Fruit fly (Drosophila melanogaster) whole organism, prepupa: Measurements from ENCODE around the gene Nna1.
A peak's percentile ranks its signal among the peaks of the same experiment; 100 is the strongest.

Source experiments
- Blimp-1 ChIP-seq: fragments of 200-800 bp; sonication (Bioruptor generic); optimal IDR thresholded peaks from 3 replicates; lab custom pipeline; 2017; ENCODE audit warnings: missing biosample characterization, missing genetic modification characterization, mild to moderate bottlenecking, moderate library complexity, missing genetic modification reagents
- CG10631 ChIP-seq: fragments of 200-800 bp; sonication (Bioruptor generic); optimal IDR thresholded peaks from 2 replicates; lab custom pipeline; 2016; ENCODE audit warnings: missing biosample characterization, missing genetic modification characterization
- CG10669 ChIP-seq: fragments of 200-800 bp; sonication (Bioruptor generic); optimal IDR thresholded peaks from 3 replicates; lab custom pipeline; 2018; ENCODE audit warnings: missing biosample characterization, mild to moderate bottlenecking, missing genetic modification characterization, moderate library complexity
- CG11294 ChIP-seq: fragments of 200-800 bp; sonication (Bioruptor generic); IDR thresholded peaks from 2 replicates; pipeline ENCODE4 v1.3.6; 2022; ENCODE audit warnings: missing biosample characterization, missing genetic modification characterization
- CG11762 ChIP-seq: fragments of 200-800 bp; sonication (Bioruptor generic); optimal IDR thresholded peaks from 3 replicates; lab custom pipeline; 2016; ENCODE audit warnings: missing biosample characterization, missing genetic modification characterization; ENCODE audit not compliant: insufficient read depth
- CG11902 ChIP-seq: fragments of 200-800 bp; sonication (Bioruptor generic); optimal IDR thresholded peaks from 3 replicates; lab custom pipeline; 2016; ENCODE audit warnings: missing biosample characterization, missing genetic modification characterization
- CG15336 ChIP-seq: fragments of 200-800 bp; sonication (Bioruptor generic); IDR thresholded peaks from 2 replicates; pipeline ENCODE4 v1.3.6; 2022; ENCODE audit warnings: missing biosample characterization, missing genetic modification characterization
- CG1621 ChIP-seq: fragments of 200-800 bp; sonication (Bioruptor generic); optimal IDR thresholded peaks from 3 replicates; lab custom pipeline; 2018; ENCODE audit warnings: missing biosample characterization, mild to moderate bottlenecking, missing genetic modification characterization
- CG16779 ChIP-seq: fragments of 200-800 bp; sonication (Bioruptor generic); optimal IDR thresholded peaks from 3 replicates; lab custom pipeline; 2017; ENCODE audit warnings: missing biosample characterization, mild to moderate bottlenecking, missing genetic modification characterization
- CG3032 ChIP-seq: fragments of 200-800 bp; optimal IDR thresholded peaks from 2 replicates; lab custom pipeline; 2019; ENCODE audit warnings: missing biosample characterization, mild to moderate bottlenecking, missing genetic modification characterization, moderate library complexity
- CG31627 ChIP-seq: fragments of 200-800 bp; sonication (Bioruptor generic); optimal IDR thresholded peaks from 3 replicates; lab custom pipeline; 2016; ENCODE audit warnings: missing biosample characterization, missing genetic modification characterization
- CG32006 ChIP-seq: fragments of 200-800 bp; sonication (Bioruptor generic); optimal IDR thresholded peaks from 3 replicates; lab custom pipeline; 2017; ENCODE audit warnings: missing biosample characterization, mild to moderate bottlenecking, missing genetic modification characterization
- CG3919 ChIP-seq: fragments of 200-800 bp; sonication (Bioruptor generic); optimal IDR thresholded peaks from 3 replicates; lab custom pipeline; 2016; ENCODE audit warnings: missing biosample characterization, missing genetic modification characterization
- CG4318 ChIP-seq: fragments of 200-800 bp; sonication (Bioruptor generic); optimal IDR thresholded peaks from 3 replicates; lab custom pipeline; 2017; ENCODE audit warnings: missing biosample characterization, mild to moderate bottlenecking, missing genetic modification characterization
- CG6163 ChIP-seq: fragments of 200-800 bp; sonication (Bioruptor generic); IDR thresholded peaks from 3 replicates; pipeline ENCODE4 v1.3.6; 2022; ENCODE audit warnings: missing biosample characterization, missing genetic modification characterization
- CG6276 ChIP-seq: fragments of 200-800 bp; sonication (Bioruptor generic); optimal IDR thresholded peaks from 2 replicates; lab custom pipeline; 2017; ENCODE audit warnings: missing biosample characterization, mild to moderate bottlenecking, missing genetic modification characterization
- CG6792 ChIP-seq: fragments of 200-800 bp; sonication (Bioruptor generic); optimal IDR thresholded peaks from 3 replicates; lab custom pipeline; 2016; ENCODE audit warnings: missing biosample characterization, missing genetic modification characterization
- CG6808 ChIP-seq: fragments of 200-800 bp; sonication (Bioruptor generic); optimal IDR thresholded peaks from 3 replicates; lab custom pipeline; 2017; ENCODE audit warnings: missing biosample characterization, missing genetic modification characterization, mild to moderate bottlenecking, moderate library complexity, missing genetic modification reagents
- CG6854 ChIP-seq: fragments of 200-800 bp; sonication (Bioruptor generic); optimal IDR thresholded peaks from 2 replicates; lab custom pipeline; 2017; ENCODE audit warnings: missing biosample characterization, mild to moderate bottlenecking, missing genetic modification characterization
- CG7368 ChIP-seq: fragments of 200-800 bp; sonication (Bioruptor generic); optimal IDR thresholded peaks from 3 replicates; lab custom pipeline; 2016; ENCODE audit warnings: missing biosample characterization, missing genetic modification characterization
- CG8319 ChIP-seq: fragments of 200-800 bp; sonication (Bioruptor generic); optimal IDR thresholded peaks from 3 replicates; lab custom pipeline; 2016; ENCODE audit warnings: missing biosample characterization, missing genetic modification characterization
- CG9139 ChIP-seq: fragments of 200-800 bp; sonication (Bioruptor generic); optimal IDR thresholded peaks from 3 replicates; lab custom pipeline; 2017; ENCODE audit warnings: missing biosample characterization, mild to moderate bottlenecking, missing genetic modification characterization
- Eip75B ChIP-seq: fragments of 200-800 bp; sonication (Bioruptor generic); optimal IDR thresholded peaks from 3 replicates; lab custom pipeline; 2016; ENCODE audit warnings: missing biosample characterization, missing genetic modification characterization
- Ets96B ChIP-seq: fragments of 200-800 bp; optimal IDR thresholded peaks from 2 replicates; lab custom pipeline; 2019; ENCODE audit warnings: missing biosample characterization, mild to moderate bottlenecking, missing genetic modification characterization, moderate library complexity
- Gug ChIP-seq: fragments of 200-800 bp; sonication (Bioruptor generic); IDR thresholded peaks from 2 replicates; pipeline ENCODE4 v1.3.6; 2022; ENCODE audit warnings: missing biosample characterization, missing genetic modification characterization
- Hr38 ChIP-seq: sonication (Bioruptor generic); optimal IDR thresholded peaks from 2 replicates; lab custom pipeline; 2016; ENCODE audit warnings: missing biosample characterization, missing genetic modification characterization
- Hr39 ChIP-seq: fragments of 200-800 bp; sonication (Bioruptor generic); optimal IDR thresholded peaks from 2 replicates; lab custom pipeline; 2016; ENCODE audit warnings: missing biosample characterization, missing genetic modification characterization
- Hr4 ChIP-seq: fragments of 200-800 bp; sonication (Bioruptor generic); optimal IDR thresholded peaks from 3 replicates; lab custom pipeline; 2016; ENCODE audit warnings: missing biosample characterization, missing genetic modification characterization
- Lpt ChIP-seq: fragments of 200-800 bp; sonication (Bioruptor generic); optimal IDR thresholded peaks from 3 replicates; lab custom pipeline; 2016; ENCODE audit warnings: missing biosample characterization, missing genetic modification characterization
- Met ChIP-seq: fragments of 200-800 bp; sonication (Bioruptor generic); optimal IDR thresholded peaks from 3 replicates; lab custom pipeline; 2016; ENCODE audit warnings: missing biosample characterization, missing genetic modification characterization
- Sox102F ChIP-seq: fragments of 200-800 bp; sonication (Bioruptor generic); optimal IDR thresholded peaks from 2 replicates; lab custom pipeline; 2016; ENCODE audit warnings: missing biosample characterization, mild to moderate bottlenecking, missing genetic modification characterization
- Sox15 ChIP-seq: fragments of 200-800 bp; sonication (Bioruptor generic); optimal IDR thresholded peaks from 3 replicates; lab custom pipeline; 2016; ENCODE audit warnings: missing biosample characterization, missing genetic modification characterization
- achi ChIP-seq: fragments of 200-800 bp; sonication (Bioruptor generic); optimal IDR thresholded peaks from 3 replicates; lab custom pipeline; 2016; ENCODE audit warnings: missing biosample characterization, missing genetic modification characterization
- acj6 ChIP-seq: fragments of 200-800 bp; sonication (Bioruptor generic); optimal IDR thresholded peaks from 3 replicates; lab custom pipeline; 2016; ENCODE audit warnings: missing biosample characterization, missing genetic modification characterization
- cyc ChIP-seq: fragments of 200-800 bp; sonication (Bioruptor generic); optimal IDR thresholded peaks from 3 replicates; lab custom pipeline; 2016; ENCODE audit warnings: missing biosample characterization, missing genetic modification characterization
- dac ChIP-seq: fragments of 200-800 bp; sonication (Bioruptor generic); optimal IDR thresholded peaks from 2 replicates; lab custom pipeline; 2017; ENCODE audit warnings: missing biosample characterization, mild to moderate bottlenecking, missing genetic modification characterization
- eg ChIP-seq: fragments of 200-800 bp; sonication (Bioruptor generic); IDR thresholded peaks from 3 replicates; pipeline ENCODE4 v1.3.6; 2022; ENCODE audit warnings: missing biosample characterization, missing genetic modification characterization
- esn ChIP-seq: fragments of 200-800 bp; sonication (Bioruptor generic); optimal IDR thresholded peaks from 2 replicates; lab custom pipeline; 2016; ENCODE audit warnings: missing biosample characterization, mild to moderate bottlenecking, missing genetic modification characterization, moderate library complexity
- fd59A ChIP-seq: fragments of 200-800 bp; sonication (Bioruptor generic); optimal IDR thresholded peaks from 2 replicates; lab custom pipeline; 2017; ENCODE audit warnings: missing biosample characterization, mild to moderate bottlenecking, missing genetic modification characterization, missing genetic modification reagents
- fd85E ChIP-seq: fragments of 200-800 bp; sonication (Bioruptor generic); optimal IDR thresholded peaks from 3 replicates; lab custom pipeline; 2016; ENCODE audit warnings: missing biosample characterization, missing genetic modification characterization
- fkh ChIP-seq: fragments of 200-800 bp; sonication (Bioruptor generic); optimal IDR thresholded peaks from 3 replicates; lab custom pipeline; 2017; ENCODE audit warnings: missing biosample characterization, mild to moderate bottlenecking, missing genetic modification characterization, moderate library complexity
- lz ChIP-seq: fragments of 200-800 bp; sonication (Bioruptor generic); optimal IDR thresholded peaks from 3 replicates; lab custom pipeline; 2016; ENCODE audit warnings: missing biosample characterization, missing genetic modification characterization
- net ChIP-seq: fragments of 200-800 bp; sonication (Bioruptor generic); optimal IDR thresholded peaks from 3 replicates; lab custom pipeline; 2016; ENCODE audit warnings: missing biosample characterization, missing genetic modification characterization
- pdm3 ChIP-seq: fragments of 200-800 bp; sonication (Bioruptor generic); optimal IDR thresholded peaks from 3 replicates; lab custom pipeline; 2016; ENCODE audit warnings: missing biosample characterization, missing genetic modification characterization
- salr ChIP-seq, 2 experiments: fragments of 200-800 bp; sonication (Bioruptor generic); optimal IDR thresholded peaks; 3 replicates each; lab custom pipeline; 2016 to 2018; ENCODE audit warnings: missing biosample characterization in 2 of 2, missing genetic modification characterization in 2 of 2, mild to moderate bottlenecking in 1 of 2
- ss ChIP-seq, 2 experiments: fragments of 200-800 bp; sonication (Bioruptor generic); optimal IDR thresholded peaks; 2 replicates in 1 of 2; 3 replicates in 1 of 2; lab custom pipeline; 2017 to 2018; ENCODE audit warnings: mild to moderate bottlenecking in 2 of 2, missing biosample characterization in 2 of 2, missing genetic modification characterization in 2 of 2, moderate library complexity in 1 of 2
- svp ChIP-seq: fragments of 200-800 bp; sonication (Bioruptor generic); peaks from one replicate; lab custom pipeline; 2016; ENCODE audit warnings: missing biosample characterization, missing genetic modification characterization
- topi ChIP-seq: fragments of 200-800 bp; sonication (Bioruptor generic); optimal IDR thresholded peaks from 3 replicates; lab custom pipeline; 2016; ENCODE audit warnings: missing biosample characterization, missing genetic modification characterization
- vri ChIP-seq: fragments of 200-800 bp; sonication (Bioruptor generic); optimal IDR thresholded peaks from 3 replicates; lab custom pipeline; 2016; ENCODE audit warnings: missing biosample characterization, mild to moderate bottlenecking, missing genetic modification characterization

Nna1 gene

dm6 chrX:13677970-13678490 is 14.1 kb upstream of the Nna1 start:
- TF ChIP-seq vri (GFP tag; lab: Kevin White, UChicago) (peak; percentile 49), svp (GFP tag; lab: Kevin White, UChicago) (peak; percentile 67), fd59A (GFP tag; lab: Kevin White, UChicago) (no peak)

- TF ChIP-seq CG15336 (GFP tag; lab: Robert Waterston, UW) (peak; percentile 71), dac (GFP tag; lab: Kevin White, UChicago) (no peak), cyc (GFP tag; lab: Kevin White, UChicago) (peak; percentile 48), esn (GFP tag; lab: Kevin White, UChicago) (peak; percentile 79), Eip75B (peak; percentile 75), lz (GFP tag; lab: Kevin White, UChicago) (peak; percentile 61), Lpt (GFP tag; lab: Kevin White, UChicago) (peak; percentile 32), Hr4 (GFP tag; lab: Kevin White, UChicago) (peak; percentile 58), CG6276 (GFP tag; lab: Kevin White, UChicago) (peak; percentile 47), Met (GFP tag; lab: Kevin White, UChicago) (peak; percentile 76), ss (GFP tag; optimal IDR thresholded peaks at IDR 0.05; lab: Kevin White, UChicago) (peak in 1 of 2 experiments; percentile 40), CG6163 (GFP tag; lab: Robert Waterston, UW) (peak; percentile 62; the same call in 2 of the 3 replicates), fd85E (GFP tag; lab: Kevin White, UChicago) (no peak), fkh (GFP tag; lab: Kevin White, UChicago) (peak; percentile 14), CG11294 (0 out of 2 replicates have a peak, but pooled peaks have one; percentile 14), CG3032 (tag; lab: Kevin White, UChicago) (peak; percentile 19), CG11902 (GFP tag; lab: Kevin White, UChicago) (peak; percentile 32), Gug (0 out of 2 replicates have a peak, but pooled peaks have one; percentile 24), CG16779 (tag; lab: Kevin White, UChicago) (no peak), Blimp-1 (GFP tag; lab: Kevin White, UChicago) (no peak), achi (peak; percentile 60), CG6792 (peak; percentile 66), CG9139 (no peak), CG10631 (GFP tag; lab: Kevin White, UChicago) (peak; percentile 65), CG7368 (GFP tag; lab: Kevin White, UChicago) (peak; percentile 6), Sox15 (GFP tag; lab: Kevin White, UChicago) (peak; percentile 27), CG11762 (GFP tag; lab: Kevin White, UChicago) (peak; percentile 59), CG10669 (GFP tag; lab: Kevin White, UChicago) (peak; percentile 50), CG4318 (GFP tag; lab: Kevin White, UChicago) (peak; percentile 46), vri (GFP tag; lab: Kevin White, UChicago) (peak; percentile 59), CG6854 (GFP tag; lab: Kevin White, UChicago) (no peak), acj6 (GFP tag; lab: Kevin White, UChicago) (peak; percentile 56), salr (GFP tag; optimal IDR thresholded peaks at IDR 0.05; lab: Kevin White, UChicago) (peak in 1 of 2 experiments; percentile 59), CG31627 (GFP tag; lab: Kevin White, UChicago) (peak; percentile 65), topi (GFP tag; lab: Kevin White, UChicago) (peak; percentile 68), Sox102F (GFP tag; lab: Kevin White, UChicago) (peak; percentile 67), pdm3 (GFP tag; lab: Kevin White, UChicago) (peak; percentile 71), CG6808 (GFP tag; lab: Kevin White, UChicago) (peak; percentile 38), CG8319 (GFP tag; lab: Kevin White, UChicago) (peak; percentile 26), svp (GFP tag; lab: Kevin White, UChicago) (peak; percentile 85), CG1621 (tag; lab: Kevin White, UChicago) (no peak), Hr38 (no peak), Hr39 (GFP tag; lab: Kevin White, UChicago) (peak; percentile 64), CG3919 (GFP tag; lab: Kevin White, UChicago) (peak; percentile 62), net (GFP tag; lab: Kevin White, UChicago) (peak; percentile 50), Ets96B (tag; lab: Kevin White, UChicago) (peak; percentile 34), eg (GFP tag; lab: Robert Waterston, UW) (peak; percentile 44; the same call in 2 of the 3 replicates), CG32006 (peak; percentile 64)
Observed at dm6 chrX:13679565-13679964, 12.5 kb upstream of the Nna1 start.
